Fruit fly (Drosophila melanogaster) whole organism, embryonic: ENCODE data around the gene Pka-C3.

Experiments used
- Abd-B ChIP-seq: fragments of 200-800 bp; sonication (Bioruptor generic); optimal IDR thresholded peaks from 2 replicates; lab custom pipeline; 2018; ENCODE audit warnings: missing biosample characterization, mild to moderate bottlenecking, missing genetic modification characterization, moderate library complexity
- Atf-2 ChIP-seq: fragments of 200-800 bp; sonication (Bioruptor generic); optimal IDR thresholded peaks from 2 replicates; lab custom pipeline; 2016; ENCODE audit warnings: missing biosample characterization, missing genetic modification characterization
- Awh ChIP-seq: fragments of 200-800 bp; sonication (Bioruptor generic); IDR thresholded peaks from 2 replicates; pipeline ENCODE4, ENCODE4 v1.3.6; 2022; ENCODE audit warnings: missing biosample characterization, missing genetic modification characterization
- Bgb ChIP-seq: fragments of 200-800 bp; sonication (Bioruptor generic); IDR thresholded peaks from 2 replicates; pipeline ENCODE4 v1.3.6; 2022; ENCODE audit warnings: missing biosample characterization, missing genetic modification characterization; ENCODE audit not compliant: partially characterized antibody
- CG10147 ChIP-seq: fragments of 200-800 bp; sonication (Bioruptor generic); optimal IDR thresholded peaks from 2 replicates; lab custom pipeline; 2019; ENCODE audit warnings: missing biosample characterization, mild to moderate bottlenecking, missing genetic modification characterization, moderate library complexity
- CG10274 ChIP-seq: fragments of 200-800 bp; sonication (Bioruptor generic); optimal IDR thresholded peaks from 3 replicates; lab custom pipeline; 2017; ENCODE audit warnings: missing biosample characterization, mild to moderate bottlenecking, missing genetic modification characterization
- CG10366 ChIP-seq: fragments of 200-800 bp; sonication (Bioruptor generic); IDR thresholded peaks from 2 replicates; pipeline ENCODE4 v1.3.6; 2022; ENCODE audit warnings: missing biosample characterization, missing genetic modification characterization
- CG10431 ChIP-seq: fragments of 200-800 bp; sonication (Bioruptor generic); optimal IDR thresholded peaks from 3 replicates; lab custom pipeline; 2018; ENCODE audit warnings: missing biosample characterization, mild to moderate bottlenecking, missing genetic modification characterization
- CG12299 ChIP-seq: fragments of 200-800 bp; sonication (Bioruptor generic); optimal IDR thresholded peaks from 2 replicates; lab custom pipeline; 2018; ENCODE audit warnings: missing biosample characterization, mild to moderate bottlenecking, missing genetic modification characterization
- CG14441 ChIP-seq: fragments of 200-800 bp; sonication (Bioruptor generic); IDR thresholded peaks from 2 replicates; pipeline ENCODE4 v1.3.6; 2022; ENCODE audit warnings: missing biosample characterization, missing genetic modification characterization
- CG15479 ChIP-seq: fragments of 200-800 bp; sonication (Bioruptor generic); optimal IDR thresholded peaks from 3 replicates; lab custom pipeline; 2019; ENCODE audit warnings: missing biosample characterization, mild to moderate bottlenecking, missing genetic modification characterization, moderate library complexity
- CG16863 ChIP-seq: fragments of 200-800 bp; sonication (Bioruptor generic); optimal IDR thresholded peaks from 3 replicates; lab custom pipeline; 2016; ENCODE audit warnings: missing biosample characterization, missing genetic modification characterization
- CG18011 ChIP-seq: fragments of 200-800 bp; sonication (Bioruptor generic); optimal IDR thresholded peaks from 2 replicates; lab custom pipeline; 2017; ENCODE audit warnings: missing biosample characterization, missing genetic modification characterization, mild to moderate bottlenecking, moderate library complexity, missing genotype
- CG32772 ChIP-seq: fragments of 200-800 bp; sonication (Bioruptor generic); IDR thresholded peaks from 2 replicates; pipeline ENCODE4 v1.3.6; 2022; ENCODE audit warnings: missing biosample characterization, missing genetic modification characterization
- CG6683 ChIP-seq: fragments of 200-800 bp; sonication (Bioruptor generic); optimal IDR thresholded peaks from 2 replicates; lab custom pipeline; 2017; ENCODE audit warnings: missing biosample characterization, mild to moderate bottlenecking, missing genetic modification characterization, missing genetic modification reagents
- CG7357 ChIP-seq: fragments of 200-800 bp; sonication (Bioruptor generic); IDR thresholded peaks from 3 replicates; pipeline ENCODE4 v1.3.6; 2022; ENCODE audit warnings: missing biosample characterization, missing genetic modification characterization
- CG8089 ChIP-seq: fragments of 200-800 bp; sonication (Bioruptor generic); optimal IDR thresholded peaks from 3 replicates; lab custom pipeline; 2016; ENCODE audit warnings: missing biosample characterization, missing genetic modification characterization
- CG8765 ChIP-seq: fragments of 200-800 bp; sonication (Bioruptor generic); IDR thresholded peaks from 2 replicates; pipeline ENCODE4 v1.3.6; 2022; ENCODE audit warnings: missing biosample characterization, missing genetic modification characterization
- CHES-1-like ChIP-seq: fragments of 200-800 bp; sonication (Bioruptor generic); optimal IDR thresholded peaks from 2 replicates; lab custom pipeline; 2016; ENCODE audit warnings: missing biosample characterization, missing genetic modification characterization
- MBD-R2 ChIP-seq: fragments of 200-800 bp; sonication (Bioruptor generic); IDR thresholded peaks from 2 replicates; pipeline ENCODE4 v1.3.6; 2022; ENCODE audit warnings: missing biosample characterization, missing genetic modification characterization
- NC2α ChIP-seq: fragments of 200-800 bp; sonication (Bioruptor generic); optimal IDR thresholded peaks from 2 replicates; lab custom pipeline; 2016; ENCODE audit warnings: missing biosample characterization, missing genetic modification characterization
- Ptx1 ChIP-seq: fragments of 200-800 bp; sonication (Bioruptor generic); IDR thresholded peaks from 2 replicates; pipeline ENCODE4 v1.3.6; 2022; ENCODE audit warnings: missing biosample characterization, missing genetic modification characterization
- Rx ChIP-seq: fragments of 200-800 bp; sonication (Bioruptor generic); IDR thresholded peaks from 2 replicates; pipeline ENCODE4 v1.3.6; 2022; ENCODE audit warnings: missing biosample characterization, missing genetic modification characterization
- Sin3A ChIP-seq: fragments of >200 bp; optimal IDR thresholded peaks from 2 replicates; lab custom pipeline; 2018
- Sry-β ChIP-seq: fragments of 200-800 bp; sonication (Bioruptor generic); optimal IDR thresholded peaks from 2 replicates; lab custom pipeline; 2018; ENCODE audit warnings: missing biosample characterization, mild to moderate bottlenecking, missing genetic modification characterization, moderate library complexity
- Ssrp ChIP-seq: fragments of 200-800 bp; sonication (Bioruptor generic); optimal IDR thresholded peaks from 2 replicates; lab custom pipeline; 2018; ENCODE audit warnings: missing biosample characterization, mild to moderate bottlenecking, missing genetic modification characterization, moderate library complexity
- Usf ChIP-seq: fragments of 200-800 bp; sonication (Bioruptor generic); optimal IDR thresholded peaks from 2 replicates; lab custom pipeline; 2017; ENCODE audit warnings: missing genotype, missing biosample characterization, missing genetic modification characterization
- abd-A ChIP-seq: fragments of 200-800 bp; sonication (Bioruptor generic); optimal IDR thresholded peaks from 3 replicates; lab custom pipeline; 2019; ENCODE audit warnings: missing biosample characterization, mild to moderate bottlenecking, missing genetic modification characterization, moderate library complexity
- bowl ChIP-seq: fragments of 200-800 bp; sonication (Bioruptor generic); IDR thresholded peaks from 2 replicates; pipeline ENCODE4 v1.3.6; 2022; ENCODE audit warnings: missing biosample characterization, missing genetic modification characterization
- chif ChIP-seq, 2 experiments: fragments of 200-800 bp; sonication (Bioruptor generic); optimal IDR thresholded peaks; 3 replicates each; lab custom pipeline; 2016; ENCODE audit warnings: missing biosample characterization in 2 of 2, missing genetic modification characterization in 2 of 2
- chn ChIP-seq: fragments of 200-800 bp; sonication (Bioruptor generic); optimal IDR thresholded peaks from 2 replicates; lab custom pipeline; 2016; ENCODE audit warnings: missing biosample characterization, missing genetic modification characterization
- corto ChIP-seq: fragments of 200-800 bp; sonication (Bioruptor generic); optimal IDR thresholded peaks from 2 replicates; lab custom pipeline; 2016; ENCODE audit warnings: missing biosample characterization, mild to moderate bottlenecking, missing genetic modification characterization, moderate library complexity
- esg ChIP-seq: fragments of 200-800 bp; sonication (Bioruptor generic); conservative IDR thresholded peaks from 2 replicates; pipeline ENCODE4 v1.3.6; 2022; ENCODE audit warnings: missing biosample characterization, missing genetic modification characterization
- exex ChIP-seq: fragments of 200-800 bp; sonication (Bioruptor generic); optimal IDR thresholded peaks from 4 replicates; lab custom pipeline; 2018; ENCODE audit warnings: missing biosample characterization, mild to moderate bottlenecking, missing genetic modification characterization, moderate library complexity
- fd102C ChIP-seq: fragments of 200-800 bp; sonication (Bioruptor generic); optimal IDR thresholded peaks from 2 replicates; lab custom pipeline; 2018; ENCODE audit warnings: missing biosample characterization, mild to moderate bottlenecking, missing genetic modification characterization, moderate library complexity
- gem ChIP-seq: fragments of 200-800 bp; sonication (Bioruptor generic); optimal IDR thresholded peaks from 2 replicates; lab custom pipeline; 2019; ENCODE audit warnings: missing biosample characterization, mild to moderate bottlenecking, missing genetic modification characterization, moderate library complexity
- grau ChIP-seq: fragments of 200-800 bp; optimal IDR thresholded peaks from 3 replicates; lab custom pipeline; 2019; ENCODE audit warnings: missing biosample characterization, mild to moderate bottlenecking, missing genetic modification characterization, moderate library complexity
- ham ChIP-seq: fragments of 200-800 bp; sonication (Bioruptor generic); IDR thresholded peaks from 2 replicates; pipeline ENCODE4 v1.3.6; 2022; ENCODE audit warnings: missing biosample characterization, missing genetic modification characterization
- hbn ChIP-seq: fragments of 200-800 bp; sonication (Bioruptor generic); IDR thresholded peaks from 2 replicates; pipeline ENCODE4 v1.3.6; 2022; ENCODE audit warnings: missing biosample characterization, missing genetic modification characterization; ENCODE audit not compliant: partially characterized antibody
- ind ChIP-seq: fragments of 200-800 bp; sonication (Bioruptor generic); optimal IDR thresholded peaks from 3 replicates; lab custom pipeline; 2016; ENCODE audit warnings: missing biosample characterization, missing genetic modification characterization
- jing ChIP-seq: fragments of 200-800 bp; sonication (Bioruptor generic); optimal IDR thresholded peaks from 2 replicates; lab custom pipeline; 2018; ENCODE audit warnings: missing biosample characterization, mild to moderate bottlenecking, missing genetic modification characterization
- lilli ChIP-seq: fragments of 200-800 bp; sonication (Bioruptor generic); optimal IDR thresholded peaks from 3 replicates; lab custom pipeline; 2016; ENCODE audit warnings: missing biosample characterization, missing genetic modification characterization
- nom ChIP-seq: fragments of 200-800 bp; sonication (Bioruptor generic); optimal IDR thresholded peaks from 2 replicates; lab custom pipeline; 2017; ENCODE audit warnings: missing biosample characterization, missing genetic modification characterization, mild to moderate bottlenecking, moderate library complexity, missing genetic modification reagents
- odd ChIP-seq: fragments of 200-800 bp; sonication (Bioruptor generic); optimal IDR thresholded peaks from 2 replicates; lab custom pipeline; 2017; ENCODE audit warnings: missing biosample characterization, mild to moderate bottlenecking, missing genetic modification characterization
- sna ChIP-seq: fragments of 200-800 bp; sonication (Bioruptor generic); IDR thresholded peaks from 2 replicates; pipeline ENCODE4 v1.3.6; 2022; ENCODE audit warnings: missing biosample characterization, missing genetic modification characterization; ENCODE audit not compliant: partially characterized antibody
- so ChIP-seq: fragments of 200-800 bp; sonication (Bioruptor generic); IDR thresholded peaks from 3 replicates; pipeline ENCODE4 v1.3.6; 2022; ENCODE audit warnings: missing biosample characterization, missing genetic modification characterization
- sug ChIP-seq: fragments of 200-800 bp; optimal IDR thresholded peaks from 2 replicates; lab custom pipeline; 2019; ENCODE audit warnings: missing biosample characterization, mild to moderate bottlenecking, missing genetic modification characterization, moderate library complexity
- trem ChIP-seq: fragments of 200-800 bp; optimal IDR thresholded peaks from 3 replicates; lab custom pipeline; 2019; ENCODE audit warnings: missing biosample characterization, mild to moderate bottlenecking, missing genetic modification characterization, moderate library complexity
- vfl ChIP-seq: fragments of 200-800 bp; sonication (Bioruptor generic); optimal IDR thresholded peaks from 2 replicates; lab custom pipeline; 2016; ENCODE audit warnings: missing biosample characterization, missing genetic modification characterization

The Pka-C3 gene

DNA sequence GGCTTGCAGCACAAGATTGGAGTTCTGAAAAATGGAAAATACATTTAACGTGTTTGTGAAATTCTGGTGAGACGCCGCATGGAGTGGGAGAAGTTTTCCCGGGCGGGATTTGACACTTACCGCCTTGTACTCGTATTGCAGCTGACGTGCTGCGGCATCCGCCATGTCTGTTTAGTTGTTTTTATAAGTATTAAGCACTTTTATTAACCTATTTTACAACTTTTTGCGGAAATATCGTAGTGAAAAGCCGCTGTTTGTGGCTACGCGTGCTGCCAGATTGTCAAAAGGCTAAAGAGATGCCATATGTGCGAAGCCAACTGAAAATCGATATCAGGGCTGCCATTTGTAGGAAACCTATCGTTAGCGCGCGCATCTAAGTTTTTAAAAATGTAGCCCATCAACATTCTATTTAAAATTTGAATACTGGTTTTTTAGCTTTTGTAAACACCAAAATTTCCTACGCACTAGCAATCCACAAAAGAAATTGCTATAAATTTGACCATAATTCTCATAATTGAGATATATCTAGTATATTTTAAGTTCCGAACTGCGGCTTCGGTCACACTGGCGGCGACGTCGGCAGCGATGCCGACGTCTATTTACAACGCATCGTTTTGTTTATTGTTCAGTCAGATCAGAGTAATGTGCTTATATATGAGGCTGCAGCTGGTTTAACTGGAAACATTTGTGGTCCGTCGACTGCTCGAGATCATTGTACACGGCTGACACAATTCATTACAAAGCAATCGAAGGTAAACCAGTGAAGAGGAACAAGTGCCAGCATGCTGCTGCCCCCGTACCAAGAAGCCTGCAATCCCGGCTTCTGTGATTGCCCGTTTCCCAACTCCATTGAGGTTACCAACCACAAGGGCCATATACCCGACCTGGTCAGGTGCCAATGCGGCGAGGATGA is 13.2 kb upstream of the Pka-C3 start, which contains the start of the genes Brr2 and CG10516 (continued):
- TF ChIP-seq exex (no peak), Bgb (0 out of 2 replicates have a peak, but pooled peaks have one; percentile 5), Usf (GFP tag; lab: Kevin White, UChicago) (no peak), MBD-R2 (GFP tag; lab: Robert Waterston, UW) (peak; percentile 66), hbn (GFP tag; lab: Robert Waterston, UW) (no peak), Awh (0 out of 2 replicates have a peak, but pooled peaks have one; percentile 21), trem (tag; lab: Kevin White, UChicago) (peak; percentile 84), CHES-1-like (peak; percentile 23), nom (GFP tag; lab: Kevin White, UChicago) (no peak), Sin3A (lab: Kevin White, UChicago) (peak; percentile 99), CG12299 (tag; lab: Kevin White, UChicago) (no peak), sna (GFP tag; lab: Robert Waterston, UW) (0 out of 2 replicates have a peak, but pooled peaks have one; percentile 32), chif (GFP tag; optimal IDR thresholded peaks at IDR 0.05; lab: Kevin White, UChicago) (no peak), CG18011 (GFP tag; lab: Kevin White, UChicago) (no peak), CG10147 (GFP tag; lab: Kevin White, UChicago) (no peak), Ptx1 (GFP tag; lab: Robert Waterston, UW) (no peak), odd (GFP tag; lab: Kevin White, UChicago) (no peak), vfl (no peak), CG8089 (no peak), CG8765 (no peak), Rx (GFP tag; lab: Robert Waterston, UW) (no peak), gem (tag; lab: Kevin White, UChicago) (no peak), CG32772 (GFP tag; lab: Robert Waterston, UW) (no peak), Atf-2 (no peak), CG10274 (no peak), CG14441 (GFP tag; lab: Robert Waterston, UW) (no peak), Abd-B (GFP tag; lab: Kevin White, UChicago) (no peak), grau (tag; lab: Kevin White, UChicago) (no peak), sug (tag; lab: Kevin White, UChicago) (peak; percentile 43), bowl (GFP tag; lab: Robert Waterston, UW) (no peak), CG16863 (GFP tag; lab: Kevin White, UChicago) (no peak), CG7357 (GFP tag; lab: Robert Waterston, UW) (no peak), NC2α (GFP tag; lab: Kevin White, UChicago) (no peak), corto (GFP tag; lab: Kevin White, UChicago) (no peak), CG6683 (GFP tag; lab: Kevin White, UChicago) (no peak), esg (GFP tag; lab: Robert Waterston, UW) (no peak), abd-A (tag; lab: Kevin White, UChicago) (no peak), CG10431 (peak; percentile 30), Ssrp (no peak), jing (GFP tag; lab: Kevin White, UChicago) (no peak), CG10366 (GFP tag; lab: Robert Waterston, UW) (no peak), so (GFP tag; lab: Robert Waterston, UW) (no peak), chn (GFP tag; lab: Kevin White, UChicago) (peak; percentile 27), ham (GFP tag; lab: Robert Waterston, UW) (no peak), lilli (GFP tag; lab: Kevin White, UChicago) (peak; percentile 60), fd102C (GFP tag; lab: Kevin White, UChicago) (no peak), Sry-β (GFP tag; lab: Kevin White, UChicago) (no peak), CG15479 (no peak), ind (GFP tag; lab: Kevin White, UChicago) (no peak)
